Worm (Caenorhabditis elegans): Measurements from ENCODE around the gene rnh-2.
A peak's percentile ranks its signal among the peaks of the same experiment; 100 is the strongest.

Gene rnh-2

DNA sequence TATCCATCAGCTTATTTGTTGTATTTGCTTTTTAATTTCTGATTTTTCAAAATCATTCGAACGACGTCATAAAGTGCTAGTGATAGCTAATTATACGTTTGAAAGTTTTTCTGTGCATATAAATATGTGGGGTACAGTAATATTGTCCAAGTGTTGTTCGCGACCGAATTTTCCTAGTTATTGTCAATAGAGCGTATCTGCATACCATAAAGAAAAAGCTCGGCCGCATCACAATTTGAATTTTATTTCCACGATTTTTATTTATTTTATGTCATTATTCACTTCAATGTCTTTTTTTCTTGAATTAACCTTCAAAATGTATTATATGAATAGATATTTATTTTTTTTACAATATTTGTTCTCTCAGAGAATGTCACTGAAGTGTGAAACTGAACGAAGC, at the start of gene rnh-2 (continued):
- no peak for TF ChIP-seq daf-12 (tag; optimal IDR thresholded peaks at IDR 0.05)
- TF ChIP-seq fos-1 (tag; optimal IDR thresholded peaks at IDR 0.05), result no peak

DNA sequence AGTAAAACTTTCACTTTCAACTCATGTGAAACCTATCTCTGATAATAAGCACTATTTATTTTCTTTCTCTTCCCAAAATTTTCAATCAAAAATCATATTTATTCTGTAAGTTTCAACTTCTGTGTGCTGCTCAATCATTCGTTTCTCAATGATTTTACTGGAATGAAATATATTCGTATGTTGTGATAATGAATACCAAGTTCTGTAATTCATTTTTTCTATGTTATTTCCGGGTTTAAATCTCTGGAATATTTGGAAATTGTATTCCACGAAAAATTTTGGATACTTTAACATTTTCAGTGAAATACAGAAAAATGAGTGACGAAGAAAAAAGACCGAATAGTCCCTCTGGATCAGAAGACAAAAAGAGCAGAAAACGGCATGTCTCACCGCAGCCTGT, 49.1 kb upstream of the rnh-2 start, which contains the start of gene M05D6.2:
Gene M05D6.2 (plus strand): TSS at position 301 of the 400 bp plus-strand sequence.
- TF ChIP-seq ztf-7 (tag; optimal IDR thresholded peaks at IDR 0.05), result no peak
- TF ChIP-seq vab-7 (GFP tag; IDR thresholded peaks at IDR 0.05), result no peak
- no peak for TF ChIP-seq nhr-28 (tag; optimal IDR thresholded peaks at IDR 0.05)
- no peak for TF ChIP-seq nhr-48 (tag; optimal IDR thresholded peaks at IDR 0.05)
- TF ChIP-seq dpl-1 (GFP tag; optimal IDR thresholded peaks at IDR 0.05), result no peak

DNA sequence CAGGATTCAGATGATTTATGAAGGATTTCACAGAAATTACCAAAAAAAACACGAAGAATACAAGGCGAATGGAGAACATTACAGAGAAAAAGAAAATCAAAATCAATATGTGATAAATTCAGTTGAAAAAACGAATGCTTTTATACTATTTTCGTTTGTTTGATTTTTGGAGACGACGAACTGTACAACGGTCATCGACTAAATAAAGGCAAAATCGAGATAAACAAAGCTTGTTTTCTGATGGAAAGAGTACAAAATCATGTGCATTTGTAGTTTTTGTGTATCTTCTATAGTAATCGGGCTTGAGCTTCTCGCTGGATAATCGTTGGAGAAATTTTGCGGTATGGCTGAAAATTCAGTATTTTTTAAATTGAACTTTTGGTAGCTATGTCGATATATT, 45.8 kb upstream of the rnh-2 start, which contains the start of gene M05D6.8:
Gene M05D6.8 (minus strand): TSS at position 101 of the 400 bp plus-strand sequence.
- TF ChIP-seq ces-1 (GFP tag; optimal IDR thresholded peaks at IDR 0.05) (no peak), aly-2 (tag; optimal IDR thresholded peaks at IDR 0.05) (no peak), mep-1 (tag; optimal IDR thresholded peaks at IDR 0.05) (no peak), F10B5.3 (tag; optimal IDR thresholded peaks at IDR 0.05) (no peak), aha-1 (tag) (no peak), F26F4.8 (GFP tag; conservative IDR thresholded peaks at IDR 0.05) (no peak), daf-16 (GFP tag; optimal IDR thresholded peaks at IDR 0.05) (no peak), daf-16 (tag; optimal IDR thresholded peaks at IDR 0.05) (no peak), mxl-2 (GFP tag; conservative IDR thresholded peaks at IDR 0.05) (no peak), saeg-2 (GFP tag; IDR thresholded peaks at IDR 0.05) (no peak), pqm-1 (tag; optimal IDR thresholded peaks at IDR 0.05) (no peak), ZK337.2 (GFP tag; IDR thresholded peaks at IDR 0.05) (no peak), lim-7 (GFP tag; IDR thresholded peaks at IDR 0.05) (no peak), nhr-77 (tag; optimal IDR thresholded peaks at IDR 0.05) (no peak), spr-3 (GFP tag; optimal IDR thresholded peaks at IDR 0.05) (no peak), fkh-10 (GFP tag; optimal IDR thresholded peaks at IDR 0.05) (no peak), lin-38 (GFP tag; IDR thresholded peaks at IDR 0.05) (no peak), ctbp-1 (GFP tag; IDR thresholded peaks at IDR 0.05) (no peak), Y5F2A.4 (GFP tag; optimal IDR thresholded peaks at IDR 0.05) (no peak)

DNA sequence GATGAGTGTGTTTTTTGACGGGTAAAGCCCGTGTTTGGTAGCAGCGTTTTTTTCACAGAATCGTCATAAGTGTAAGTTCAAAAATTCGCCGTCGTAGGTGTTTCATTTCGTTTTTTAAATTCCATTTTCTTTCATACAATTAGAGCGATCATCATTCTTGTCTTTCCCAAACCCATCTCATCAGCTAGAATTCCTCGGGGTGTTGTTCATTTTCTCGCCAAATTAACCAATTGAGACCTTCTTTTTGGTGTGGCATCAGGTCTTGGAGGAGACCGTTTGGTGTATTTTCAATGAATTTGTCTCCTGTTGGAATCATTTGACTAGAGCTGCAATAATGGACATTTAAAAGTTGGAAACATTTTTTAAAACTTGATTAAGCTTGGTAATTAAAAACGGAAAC, 44.0 kb upstream of the rnh-2 start:
- TF ChIP-seq unc-62 (GFP tag; optimal IDR thresholded peaks at IDR 0.05 in 1 of 2) (peak in 1 of 2 experiments; percentile 91), unc-62 (tag; optimal IDR thresholded peaks at IDR 0.05) (no peak), mxl-2 (GFP tag; conservative IDR thresholded peaks at IDR 0.05) (no peak)

DNA sequence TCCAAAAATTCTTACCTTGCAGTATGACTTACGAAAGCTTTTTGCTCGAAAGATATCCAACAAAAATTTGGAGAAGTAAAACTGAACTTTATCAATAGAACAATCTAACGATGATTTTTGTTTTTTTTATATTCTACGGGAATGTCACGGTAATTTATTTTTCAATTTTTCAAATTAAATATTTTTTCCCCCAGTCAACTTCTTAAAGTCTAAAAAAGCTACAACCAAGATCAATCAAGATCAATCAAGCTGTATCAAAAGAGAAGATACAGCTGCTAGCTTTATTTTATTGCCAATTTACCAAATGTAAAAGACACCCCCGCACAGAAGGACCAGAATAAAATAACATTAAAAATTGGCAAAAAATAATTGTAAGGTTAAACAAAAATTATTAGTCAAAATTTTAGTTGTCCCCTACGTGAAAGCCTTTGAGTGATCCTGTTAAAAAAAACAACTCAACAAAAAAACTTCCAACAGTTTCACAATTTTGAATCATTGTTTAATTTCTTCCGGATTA, 41.6 kb upstream of the rnh-2 start, which contains the start of the genes M05D6.1 and M05D6.3:
Gene M05D6.1 (minus strand): TSS at position 101 of the 517 bp plus-strand sequence.
Gene M05D6.3 (plus strand): TSS at position 467 of the 517 bp plus-strand sequence.
- TF ChIP-seq pha-4 (GFP tag; IDR thresholded peaks at IDR 0.05) (no peak), pha-4 (tag; optimal IDR thresholded peaks at IDR 0.05) (no peak), R02D3.7 (tag; optimal IDR thresholded peaks at IDR 0.05) (no peak), Y75B8A.6 (GFP tag; IDR thresholded peaks at IDR 0.05) (no peak), nhr-102 (tag; optimal IDR thresholded peaks at IDR 0.05) (no peak), F26F4.8 (GFP tag; conservative IDR thresholded peaks at IDR 0.05) (no peak), dmd-6 (GFP tag; IDR thresholded peaks at IDR 0.05) (no peak), jun-1 (tag; optimal IDR thresholded peaks at IDR 0.05) (no peak), mes-2 (tag; optimal IDR thresholded peaks at IDR 0.05; ENCODE audit: poor library complexity, severe bottlenecking) (no peak), sdz-12 (GFP tag; optimal IDR thresholded peaks at IDR 0.05) (no peak), ceh-20 (GFP tag; IDR thresholded peaks at IDR 0.05) (no peak), spr-3 (GFP tag; optimal IDR thresholded peaks at IDR 0.05) (no peak), attf-4 (tag; optimal IDR thresholded peaks at IDR 0.05) (no peak), ama-1 (optimal IDR thresholded peaks at IDR 0.05) (no peak)
